ENCODE assay signal across 1 fruit fly cellular context in the genomic region with DNA sequence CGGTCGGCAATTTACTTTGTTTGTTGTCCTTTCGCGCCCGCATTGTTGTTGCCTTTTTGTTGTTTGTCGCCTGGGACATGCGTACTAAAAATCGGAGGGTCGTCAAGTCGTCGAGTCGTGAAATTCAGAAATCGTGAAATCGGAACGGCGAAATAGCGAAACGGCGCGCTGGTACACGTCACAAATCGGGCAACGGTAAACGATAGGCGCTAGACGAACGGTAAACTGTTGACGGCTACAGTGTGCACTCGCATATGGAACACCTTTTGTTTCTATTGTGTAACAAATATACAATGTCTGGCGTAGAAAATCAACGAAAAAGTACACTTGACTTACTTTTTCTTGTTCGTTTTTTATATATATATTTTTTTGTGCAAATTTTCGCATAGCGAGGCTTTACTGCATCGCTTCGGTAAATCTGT.
TF ChIP-seq lines count a peak whose summit lies in the region.

No protein-coding gene starts in this region.

TF ChIP-seq in whole organism, embryonic, 481 proteins besides CTCF, POLR2A, EP300 and RAD21 (continued from another document):
- TF ChIP-seq CG32767 (GFP tag; IDR thresholded peaks at IDR 0.05; lab: Robert Waterston, UW), result peak; percentile 54; the same call in 1 of the 2 replicates
- TF ChIP-seq jigr1 (GFP tag; IDR thresholded peaks at IDR 0.05; lab: Robert Waterston, UW), result peak; percentile 46; the same call in 1 of the 3 replicates
- peak; percentile 75 for TF ChIP-seq CG9817 (tag; optimal IDR thresholded peaks at IDR 0.05; lab: Kevin White, UChicago)
- peak; percentile 54 for TF ChIP-seq nmo (GFP tag; optimal IDR thresholded peaks at IDR 0.05; lab: Kevin White, UChicago)
- TF ChIP-seq Dll (GFP tag; IDR thresholded peaks at IDR 0.05; lab: Robert Waterston, UW; ENCODE audit: partially characterized antibody), result no peak
- peak; percentile 42 for TF ChIP-seq HmgZ (tag; optimal IDR thresholded peaks at IDR 0.05; lab: Kevin White, UChicago)
- peak; percentile 6 for TF ChIP-seq zen (tag; optimal IDR thresholded peaks at IDR 0.05; lab: Kevin White, UChicago)
- TF ChIP-seq Gug (GFP tag; IDR thresholded peaks at IDR 0.05; lab: Robert Waterston, UW), result peak; percentile 76; the same call in 3 of the 4 replicates
- peak; percentile 41 for TF ChIP-seq CG4424 (GFP tag; optimal IDR thresholded peaks at IDR 0.05; lab: Kevin White, UChicago)
- no peak for TF ChIP-seq BEAF-32 (GFP tag; optimal IDR thresholded peaks at IDR 0.05; lab: Kevin White, UChicago)
- no peak for TF ChIP-seq bsh (GFP tag; optimal IDR thresholded peaks at IDR 0.05; lab: Kevin White, UChicago)
- TF ChIP-seq CG34224 (GFP tag; IDR thresholded peaks at IDR 0.05; lab: Robert Waterston, UW; ENCODE audit: partially characterized antibody), result no peak
- no peak for TF ChIP-seq NC2β (GFP tag; optimal IDR thresholded peaks at IDR 0.05; lab: Kevin White, UChicago)
- TF ChIP-seq Ssrp (tag; optimal IDR thresholded peaks at IDR 0.05; lab: Kevin White, UChicago), result peak; percentile 21
- TF ChIP-seq Blimp-1 (GFP tag; optimal IDR thresholded peaks at IDR 0.05; lab: Kevin White, UChicago), result peak; percentile 29
- peak; percentile 21 for TF ChIP-seq CG8944 (GFP tag; optimal IDR thresholded peaks at IDR 0.05; lab: Kevin White, UChicago)
- peak; percentile 83 for TF ChIP-seq Ptx1 (GFP tag; IDR thresholded peaks at IDR 0.05; lab: Robert Waterston, UW)
- peak; percentile 30 for TF ChIP-seq CG12219 (GFP tag; optimal IDR thresholded peaks at IDR 0.05; lab: Kevin White, UChicago)
- TF ChIP-seq HmgD (GFP tag; optimal IDR thresholded peaks at IDR 0.05; lab: Kevin White, UChicago), result no peak
- no peak for TF ChIP-seq CG11723 (GFP tag; optimal IDR thresholded peaks at IDR 0.05; lab: Kevin White, UChicago)
- TF ChIP-seq dysf (GFP tag; IDR thresholded peaks at IDR 0.05; lab: Robert Waterston, UW), result peak; percentile 86
- peak; percentile 53 for TF ChIP-seq ATbp (GFP tag; optimal IDR thresholded peaks at IDR 0.05; lab: Kevin White, UChicago)
- peak; percentile 54 for TF ChIP-seq CG12155 (GFP tag; optimal IDR thresholded peaks at IDR 0.05; lab: Kevin White, UChicago)
- peak; percentile 69 for TF ChIP-seq NfI (GFP tag; optimal IDR thresholded peaks at IDR 0.05; lab: Kevin White, UChicago)
- TF ChIP-seq BtbVII (GFP tag; optimal IDR thresholded peaks at IDR 0.05; lab: Kevin White, UChicago), result peak; percentile 73
- TF ChIP-seq CG1647 (GFP tag; optimal IDR thresholded peaks at IDR 0.05; lab: Kevin White, UChicago), result peak; percentile 29
- TF ChIP-seq pfk (GFP tag; optimal IDR thresholded peaks at IDR 0.05; lab: Kevin White, UChicago), result peak; percentile 69
